Worm (Caenorhabditis elegans): ENCODE results near the gene srbc-45.

Gene srbc-45

DNA sequence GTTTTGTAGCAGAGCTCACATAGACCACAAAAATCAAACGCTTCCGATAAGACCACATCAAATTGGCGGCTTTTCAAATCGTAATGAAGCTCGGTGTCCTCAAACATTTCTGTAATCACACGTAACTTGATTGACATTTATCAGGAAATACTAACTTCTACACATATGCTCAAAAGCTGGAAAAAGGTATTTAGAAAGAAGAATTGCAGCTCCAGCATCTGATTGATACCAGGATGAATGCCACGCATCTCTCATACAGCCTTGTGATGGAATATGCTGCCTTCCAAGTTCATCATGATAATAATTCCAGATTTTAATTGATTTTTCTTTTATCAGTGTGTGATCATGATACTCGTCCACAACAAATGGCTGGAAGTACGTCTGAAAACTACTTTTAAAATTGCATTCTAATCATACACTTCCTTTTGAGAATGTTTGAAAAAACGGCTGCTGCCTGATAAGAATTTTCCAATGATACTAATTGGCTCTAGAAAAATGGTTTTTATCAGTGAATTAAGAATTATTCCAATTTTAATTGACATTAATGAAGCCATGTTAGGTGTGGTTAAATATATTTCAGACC, 6.4 kb upstream of the srbc-45 start (continued):
- TF ChIP-seq egl-27 (tag; optimal IDR thresholded peaks at IDR 0.05) = no peak
- TF ChIP-seq sdz-12 (GFP tag; optimal IDR thresholded peaks at IDR 0.05) = no peak
- no peak for TF ChIP-seq ceh-44 (GFP tag; IDR thresholded peaks at IDR 0.05)
- TF ChIP-seq lim-7 (GFP tag; IDR thresholded peaks at IDR 0.05) = no peak
- TF ChIP-seq F49E8.2 (tag; optimal IDR thresholded peaks at IDR 0.05; ENCODE audit: borderline replicate concordance) = no peak
- TF ChIP-seq mdl-1 (tag; optimal IDR thresholded peaks at IDR 0.05) = no peak
- no peak for TF ChIP-seq ceh-32 (tag; optimal IDR thresholded peaks at IDR 0.05; ENCODE audit: poor library complexity)
- no peak for TF ChIP-seq lir-3 (tag; optimal IDR thresholded peaks at IDR 0.05)
- TF ChIP-seq ZK546.5 (tag; optimal IDR thresholded peaks at IDR 0.05) = no peak
- TF ChIP-seq unc-62 (GFP tag; optimal IDR thresholded peaks at IDR 0.05 in 1 of 2) = peak in 1 of 2 experiments; percentile 83
- TF ChIP-seq unc-62 (tag; optimal IDR thresholded peaks at IDR 0.05) = no peak
- TF ChIP-seq unc-39 (tag; optimal IDR thresholded peaks at IDR 0.05) = no peak
- TF ChIP-seq zag-1 (tag; optimal IDR thresholded peaks at IDR 0.05) = no peak
- TF ChIP-seq daf-19 (GFP tag; conservative IDR thresholded peaks at IDR 0.05) = no peak

DNA sequence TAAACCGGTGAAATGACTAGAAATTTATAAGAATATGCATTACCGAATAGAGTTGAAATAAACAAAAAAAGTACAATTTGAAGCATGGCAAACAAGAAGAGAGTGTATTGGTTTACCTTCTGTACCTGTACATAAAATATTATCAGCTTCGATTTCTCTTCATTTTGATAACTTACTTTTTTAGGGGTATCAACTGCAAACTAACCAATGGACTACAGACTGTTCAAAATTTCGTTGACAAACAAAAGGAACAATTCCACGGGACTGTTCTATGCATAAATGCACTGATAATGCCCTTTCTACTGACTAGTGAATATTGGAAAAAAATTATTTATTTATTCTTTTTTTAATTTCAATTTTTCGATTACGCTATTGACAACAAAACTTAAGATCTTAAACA, 5.4 kb upstream of the srbc-45 start, which contains the start of gene ugt-6:
ugt-6 (minus strand) TSS at position 233 of the 400 bp plus-strand sequence.
- TF ChIP-seq daf-16 (GFP tag; optimal IDR thresholded peaks at IDR 0.05) = no peak
- peak; percentile 82 for TF ChIP-seq daf-16 (tag; optimal IDR thresholded peaks at IDR 0.05)
- no peak for TF ChIP-seq nhr-42 (GFP tag; IDR thresholded peaks at IDR 0.05)
- TF ChIP-seq nhr-28 (tag; optimal IDR thresholded peaks at IDR 0.05) = peak; percentile 75

DNA sequence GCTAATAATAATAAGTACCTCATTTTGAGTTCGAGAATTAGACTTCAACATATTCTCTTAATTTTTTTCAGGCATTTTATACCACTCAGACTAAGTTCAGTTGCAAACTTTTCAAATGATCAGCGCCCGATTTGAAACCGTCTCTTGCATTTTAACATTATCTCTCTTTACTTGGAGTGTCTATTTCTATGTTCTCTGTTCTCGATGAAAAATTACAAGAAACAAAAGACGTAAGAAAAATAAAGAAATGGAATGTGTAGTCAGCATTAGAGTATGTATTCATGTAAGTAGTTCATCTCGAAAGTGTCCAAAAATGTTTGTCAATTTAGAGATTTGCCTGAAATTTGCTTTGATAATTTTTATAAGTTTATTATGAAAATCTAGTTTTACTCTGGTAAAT, 3.2 kb upstream of the srbc-45 start, which contains the start of gene ugt-3:
ugt-3 (minus strand) TSS at position 101 of the 400 bp plus-strand sequence.
- TF ChIP-seq Y75B8A.6 (GFP tag; IDR thresholded peaks at IDR 0.05) = no peak

DNA sequence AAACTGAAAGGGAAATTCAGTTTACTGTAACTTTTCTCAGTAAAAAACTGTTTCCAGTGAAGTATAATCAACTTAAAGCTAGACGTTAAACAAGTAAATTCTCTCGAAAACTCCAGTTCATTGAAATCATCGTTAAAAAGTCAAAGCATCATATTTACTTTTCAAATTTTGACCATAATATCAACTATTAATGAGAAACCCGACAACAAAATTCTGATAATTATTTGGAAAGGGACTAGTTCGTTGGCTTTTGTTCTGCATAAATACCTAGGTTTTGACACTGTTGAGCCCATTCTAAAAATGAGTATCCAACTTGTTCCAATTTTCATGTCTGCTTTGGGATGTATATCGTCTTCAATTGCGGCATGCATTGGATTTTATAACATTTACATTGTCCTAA, 2.8 kb downstream of the srbc-45 start, which contains the start of gene ZC443.7:
ZC443.7 (plus strand) TSS at position 301 of the 400 bp plus-strand sequence.
- TF ChIP-seq tag-97 (GFP tag; IDR thresholded peaks at IDR 0.05) = no peak
- no peak for TF ChIP-seq dmd-8 (GFP tag; IDR thresholded peaks at IDR 0.05)
- TF ChIP-seq lin-13 (GFP tag; optimal IDR thresholded peaks at IDR 0.05) = no peak
- no peak for TF ChIP-seq ztf-11 (tag; optimal IDR thresholded peaks at IDR 0.05)
- no peak for TF ChIP-seq F37D6.2 (tag; optimal IDR thresholded peaks at IDR 0.05)
- no peak for TF ChIP-seq zip-11 (GFP tag; IDR thresholded peaks at IDR 0.05)
- TF ChIP-seq spr-1 (tag; optimal IDR thresholded peaks at IDR 0.05) = no peak
- TF ChIP-seq dpl-1 (GFP tag; optimal IDR thresholded peaks at IDR 0.05) = no peak
- TF ChIP-seq snpc-1.2 (GFP tag; IDR thresholded peaks at IDR 0.05) = no peak
- TF ChIP-seq R02D3.7 (tag; optimal IDR thresholded peaks at IDR 0.05) = no peak
- TF ChIP-seq lin-38 (GFP tag; IDR thresholded peaks at IDR 0.05) = no peak
- TF ChIP-seq lsy-2 (tag; optimal IDR thresholded peaks at IDR 0.05) = no peak
- TF ChIP-seq spr-3 (GFP tag; optimal IDR thresholded peaks at IDR 0.05) = no peak

DNA sequence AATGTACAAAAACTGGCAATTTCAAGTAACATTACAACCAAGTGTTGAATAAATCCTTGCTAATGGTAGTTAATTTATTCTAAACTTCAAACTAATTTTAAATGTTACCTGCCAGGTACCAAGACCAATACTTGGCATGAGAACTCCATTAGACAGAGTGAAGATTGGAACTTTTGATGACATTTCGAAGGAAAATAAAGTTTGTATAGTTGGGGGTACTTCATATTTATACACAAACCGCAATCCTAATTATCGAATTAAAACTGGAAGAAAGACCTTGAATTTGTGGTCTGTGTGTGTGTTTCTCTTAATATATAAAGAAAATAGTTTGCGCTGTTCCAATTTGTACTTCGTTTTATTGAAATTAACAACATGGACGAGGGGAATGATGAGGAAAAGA, 6.5 kb downstream of the srbc-45 start, which contains the start of gene ZC443.1:
ZC443.1 (minus strand) TSS at position 205 of the 400 bp plus-strand sequence.
- TF ChIP-seq zfp-3 (GFP tag; conservative IDR thresholded peaks at IDR 0.05) (no peak), daf-8 (GFP tag; IDR thresholded peaks at IDR 0.05) (no peak), T20F7.1 (GFP tag; optimal IDR thresholded peaks at IDR 0.05) (no peak), ceh-44 (GFP tag; IDR thresholded peaks at IDR 0.05) (no peak), ceh-62 (tag; optimal IDR thresholded peaks at IDR 0.05) (no peak), hmg-1.1 (GFP tag; IDR thresholded peaks at IDR 0.05) (no peak), zfp-2 (tag; optimal IDR thresholded peaks at IDR 0.05) (no peak), lin-13 (GFP tag; optimal IDR thresholded peaks at IDR 0.05) (no peak), lin-39 (tag; optimal IDR thresholded peaks at IDR 0.05) (no peak), unc-130 (GFP tag; optimal IDR thresholded peaks at IDR 0.05) (no peak), lir-3 (tag; optimal IDR thresholded peaks at IDR 0.05) (no peak), ceh-20 (GFP tag; IDR thresholded peaks at IDR 0.05) (no peak), mep-1 (tag; optimal IDR thresholded peaks at IDR 0.05) (no peak), snpc-1.2 (GFP tag; IDR thresholded peaks at IDR 0.05) (no peak), zip-11 (GFP tag; IDR thresholded peaks at IDR 0.05) (no peak), dve-1 (tag; optimal IDR thresholded peaks at IDR 0.05; ENCODE audit: insufficient read depth) (no peak), arid-1 (GFP tag; conservative IDR thresholded peaks at IDR 0.05) (no peak), pqm-1 (tag; optimal IDR thresholded peaks at IDR 0.05) (no peak), duxl-1 (tag; optimal IDR thresholded peaks at IDR 0.05; ENCODE audit: poor library complexity) (no peak)
